Worm (Caenorhabditis elegans): Measurements from ENCODE around the gene rol-6.

rol-6 gene

ce11 chrII:8765131-8765530 is 32.3 kb downstream of the rol-6 start (continued):
- TF ChIP-seq ceh-32 (tag; optimal IDR thresholded peaks at IDR 0.05; ENCODE audit: poor library complexity) (no peak), lir-3 (tag; optimal IDR thresholded peaks at IDR 0.05) (no peak), unc-62 (GFP tag; optimal IDR thresholded peaks at IDR 0.05 in 1 of 2) (no peak), unc-62 (tag; optimal IDR thresholded peaks at IDR 0.05) (no peak), nhr-48 (tag; optimal IDR thresholded peaks at IDR 0.05) (peak; percentile 68), daf-16 (GFP tag; optimal IDR thresholded peaks at IDR 0.05) (no peak), daf-16 (tag; optimal IDR thresholded peaks at IDR 0.05) (no peak), dmd-9 (GFP tag; IDR thresholded peaks at IDR 0.05) (no peak), ceh-44 (GFP tag; IDR thresholded peaks at IDR 0.05) (no peak), ceh-62 (tag; optimal IDR thresholded peaks at IDR 0.05) (no peak), ceh-20 (GFP tag; IDR thresholded peaks at IDR 0.05) (no peak), mes-2 (tag; optimal IDR thresholded peaks at IDR 0.05; ENCODE audit: poor library complexity, severe bottlenecking) (no peak), Y5F2A.4 (GFP tag; optimal IDR thresholded peaks at IDR 0.05) (no peak), hlh-30 (tag; optimal IDR thresholded peaks at IDR 0.05; ENCODE audit: insufficient read depth) (peak; percentile 72), zfp-3 (GFP tag; conservative IDR thresholded peaks at IDR 0.05) (no peak), lin-1 (GFP tag; IDR thresholded peaks at IDR 0.05) (no peak), duxl-1 (tag; optimal IDR thresholded peaks at IDR 0.05; ENCODE audit: poor library complexity) (no peak), mxl-2 (GFP tag; conservative IDR thresholded peaks at IDR 0.05) (no peak), sdz-12 (GFP tag; optimal IDR thresholded peaks at IDR 0.05) (no peak), lin-39 (tag; optimal IDR thresholded peaks at IDR 0.05) (no peak), egl-27 (tag; optimal IDR thresholded peaks at IDR 0.05) (no peak), nhr-11 (tag; optimal IDR thresholded peaks at IDR 0.05) (no peak), zip-11 (GFP tag; IDR thresholded peaks at IDR 0.05) (no peak), zag-1 (tag; optimal IDR thresholded peaks at IDR 0.05) (no peak), nhr-41 (GFP tag; IDR thresholded peaks at IDR 0.05) (no peak), ama-1 (optimal IDR thresholded peaks at IDR 0.05) (no peak), cey-2 (tag; optimal IDR thresholded peaks at IDR 0.05; ENCODE audit: borderline replicate concordance, insufficient read depth) (no peak), lin-15B (tag; optimal IDR thresholded peaks at IDR 0.05) (no peak)

- TF ChIP-seq daf-12 (tag; optimal IDR thresholded peaks at IDR 0.05) (no peak), R02D3.7 (tag; optimal IDR thresholded peaks at IDR 0.05) (no peak), lin-38 (GFP tag; IDR thresholded peaks at IDR 0.05) (no peak), nhr-76 (tag; optimal IDR thresholded peaks at IDR 0.05) (no peak), ceh-62 (tag; optimal IDR thresholded peaks at IDR 0.05) (no peak), hmg-1.1 (GFP tag; IDR thresholded peaks at IDR 0.05) (no peak), lin-1 (GFP tag; IDR thresholded peaks at IDR 0.05) (no peak), mes-2 (tag; optimal IDR thresholded peaks at IDR 0.05; ENCODE audit: poor library complexity, severe bottlenecking) (no peak), skn-1 (tag; optimal IDR thresholded peaks at IDR 0.05) (no peak), jun-1 (tag; optimal IDR thresholded peaks at IDR 0.05) (no peak), dpl-1 (GFP tag; optimal IDR thresholded peaks at IDR 0.05) (no peak), hlh-11 (tag; optimal IDR thresholded peaks at IDR 0.05) (no peak), lin-15B (tag; optimal IDR thresholded peaks at IDR 0.05) (no peak), vab-7 (GFP tag; IDR thresholded peaks at IDR 0.05) (no peak), dmd-8 (GFP tag; IDR thresholded peaks at IDR 0.05) (no peak)
Observed at ce11 chrII:8766475-8766874, 33.6 kb downstream of the rol-6 start, which contains the start of the genes nsph-1.1 and K08F8.15. nsph-1.1 (plus strand) TSS chrII:8766775. K08F8.15 (plus strand) TSS chrII:8766809.

ce11 chrII:8766897-8767296 is 34.0 kb downstream of the rol-6 start, which contains the start of gene pah-1:
pah-1 (minus strand) TSS chrII:8766997.
- TF ChIP-seq nhr-25 (tag; optimal IDR thresholded peaks at IDR 0.05; ENCODE audit: borderline replicate concordance, insufficient read depth) (no peak), hif-1 (tag; optimal IDR thresholded peaks at IDR 0.05) (no peak), ctbp-1 (GFP tag; IDR thresholded peaks at IDR 0.05) (no peak), madf-5 (GFP tag; IDR thresholded peaks at IDR 0.05) (no peak), tra-1 (GFP tag; IDR thresholded peaks at IDR 0.05) (no peak), hmg-1.1 (GFP tag; IDR thresholded peaks at IDR 0.05) (no peak), D1046.2 (GFP tag; IDR thresholded peaks at IDR 0.05) (no peak), egl-43 (GFP tag; IDR thresholded peaks at IDR 0.05) (no peak), F49E8.2 (tag; optimal IDR thresholded peaks at IDR 0.05; ENCODE audit: borderline replicate concordance) (no peak), lir-3 (tag; optimal IDR thresholded peaks at IDR 0.05) (no peak), daf-12 (tag; optimal IDR thresholded peaks at IDR 0.05) (no peak), F37D6.2 (tag; optimal IDR thresholded peaks at IDR 0.05) (no peak), attf-4 (tag; optimal IDR thresholded peaks at IDR 0.05) (no peak), ztf-7 (tag; optimal IDR thresholded peaks at IDR 0.05) (no peak), dpl-1 (GFP tag; optimal IDR thresholded peaks at IDR 0.05) (no peak), hlh-30 (tag; optimal IDR thresholded peaks at IDR 0.05; ENCODE audit: insufficient read depth) (no peak)

All from whole organism, L4 larva.